Worm (Caenorhabditis elegans): ENCODE measurements around the gene egli-1.

- no peak for TF ChIP-seq bed-3 (GFP tag; optimal IDR thresholded peaks at IDR 0.05)
- TF ChIP-seq unc-62 (GFP tag; optimal IDR thresholded peaks at IDR 0.05), result no peak
- no peak for TF ChIP-seq ham-2 (GFP tag; optimal IDR thresholded peaks at IDR 0.05)
- TF ChIP-seq lsy-2 (tag; optimal IDR thresholded peaks at IDR 0.05), result no peak
- no peak for TF ChIP-seq pha-4 (tag; optimal IDR thresholded peaks at IDR 0.05)
- no peak for TF ChIP-seq snpc-4 (tag; optimal IDR thresholded peaks at IDR 0.05)
- no peak for TF ChIP-seq sptf-1 (tag; optimal IDR thresholded peaks at IDR 0.05)
Observed at ce11 chrII:9319058-9319915, 4.5 kb upstream of the egli-1 start, which contains the start of the genes csa-1 and wdfy-2.
